Worm (Caenorhabditis elegans) whole organism, L1 larva: Measurements from ENCODE around the gene T07E3.2.

Experiments
- C16A3.4 ChIP-seq: fragments of 150-350 bp; optimal IDR thresholded peaks from 2 replicates; lab custom pipeline; 2014; ENCODE audit warnings: missing biosample characterization, missing genetic modification characterization
- ceh-63 ChIP-seq: fragments of 200-800 bp; sonication (Bioruptor generic); optimal IDR thresholded peaks from 2 replicates; lab custom pipeline; 2018; ENCODE audit warnings: mild to moderate bottlenecking, missing genetic modification characterization, missing compliant biosample characterization
- ceh-90 ChIP-seq: sonication (generic microtip); optimal IDR thresholded peaks from 2 replicates; lab custom pipeline; 2016; ENCODE audit warnings: missing genetic modification characterization, missing compliant biosample characterization
- efl-1 ChIP-seq, 4 experiments: fragments of 150-350 bp; optimal IDR thresholded peaks in 3 of 4; peaks in 1 of 4; 1 replicate in 1 of 4; 2 replicates in 3 of 4; lab custom pipeline; 2014; ENCODE audit warnings: missing biosample characterization in 2 of 4, missing genetic modification characterization in 2 of 4, missing genetic modification reagents in 2 of 4
- ets-5 ChIP-seq: fragments of 200-800 bp; sonication (Bioruptor generic); IDR thresholded peaks from 2 replicates; pipeline ENCODE4 v1.3.6; 2022; ENCODE audit warnings: missing genetic modification characterization, missing compliant biosample characterization
- fkh-4 ChIP-seq: sonication (generic microtip); optimal IDR thresholded peaks from 2 replicates; lab custom pipeline; 2016; ENCODE audit warnings: missing compliant biosample characterization, missing genetic modification characterization, borderline replicate concordance
- hlh-4 ChIP-seq: sonication (generic microtip); optimal IDR thresholded peaks from 2 replicates; lab custom pipeline; 2016; ENCODE audit warnings: mild to moderate bottlenecking, missing genetic modification characterization, missing compliant biosample characterization
- lin-39 ChIP-seq: fragments of 150-350 bp; optimal IDR thresholded peaks from 2 replicates; lab custom pipeline; 2014; ENCODE audit warnings: missing biosample characterization, missing genetic modification reagents, missing genetic modification characterization
- nhr-12 ChIP-seq: sonication (generic microtip); optimal IDR thresholded peaks from 2 replicates; lab custom pipeline; 2017; ENCODE audit warnings: missing biosample characterization, missing genetic modification characterization
- ztf-4 ChIP-seq: fragments of 150-350 bp; optimal IDR thresholded peaks from 2 replicates; lab custom pipeline; 2014; ENCODE audit warnings: missing biosample characterization, missing genetic modification characterization

T07E3.2 gene

ce11 chrIII:6953373-6953772 lies 46.9 kb downstream of the T07E3.2 start:
- TF ChIP-seq efl-1 (optimal IDR thresholded peaks at IDR 0.05; lab: Kevin White, UChicago) (no peak), efl-1 (GFP tag; optimal IDR thresholded peaks at IDR 0.05 in 1 of 2; lab: Kevin White, UChicago) (peak in 1 of 2 experiments; percentile 51), ztf-4 (tag; lab: Kevin White, UChicago) (no peak), nhr-12 (tag; lab: Kevin White, UChicago) (no peak), ets-5 (GFP tag; lab: Robert Waterston, UW) (no peak)

- TF ChIP-seq efl-1 (optimal IDR thresholded peaks at IDR 0.05; lab: Kevin White, UChicago) = no peak
- peak in 1 of 2 experiments; percentile 72 for TF ChIP-seq efl-1 (GFP tag; optimal IDR thresholded peaks at IDR 0.05 in 1 of 2; lab: Kevin White, UChicago)
- TF ChIP-seq ceh-63 (GFP tag; lab: Kevin White, UChicago) = no peak
- TF ChIP-seq, all 84 proteins: peak for 1
Observed at ce11 chrIII:6953978-6954377, 47.5 kb downstream of the T07E3.2 start.

DNA sequence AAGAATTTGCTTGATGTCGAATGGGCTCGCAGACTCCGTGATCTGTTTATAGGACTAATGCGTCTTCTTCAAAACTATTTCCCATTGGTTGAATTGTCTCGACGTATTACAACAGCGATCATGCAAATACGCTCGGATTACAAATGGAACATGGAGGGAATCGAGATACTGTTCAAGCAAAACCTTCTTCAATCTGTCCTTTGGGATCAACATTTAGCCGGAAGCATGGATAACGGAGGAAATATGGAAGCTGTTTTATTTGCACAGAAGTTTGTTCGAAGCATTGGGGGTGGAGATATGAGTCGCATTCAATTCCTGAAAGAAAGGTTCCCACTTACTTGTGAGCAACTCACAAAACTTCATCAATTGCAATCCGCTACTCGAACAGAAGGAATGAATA lies 49.3 kb downstream of the T07E3.2 start:
- TF ChIP-seq ceh-90 (no peak), lin-39 (tag; lab: Kevin White, UChicago) (no peak), hlh-4 (no peak), fkh-4 (tag; lab: Kevin White, UChicago) (no peak), C16A3.4 (tag; lab: Kevin White, UChicago) (no peak), efl-1 (optimal IDR thresholded peaks at IDR 0.05; lab: Kevin White, UChicago) (no peak), efl-1 (GFP tag; optimal IDR thresholded peaks at IDR 0.05 in 1 of 2; lab: Kevin White, UChicago) (peak in 1 of 2 experiments; percentile 41)
